Worm (Caenorhabditis elegans) whole organism, young adult: ENCODE measurements around the gene ubh-2.

Experiments used
- F49E8.2 ChIP-seq: sonication (generic microtip); optimal IDR thresholded peaks from 3 replicates; lab custom pipeline; 2017; ENCODE audit warnings: missing genetic modification characterization, mild to moderate bottlenecking, missing compliant biosample characterization, antibody characterized with exemption, moderate library complexity; ENCODE audit not compliant: insufficient read depth
- Y53G8AR.9 ChIP-seq: fragments of 200-800 bp; sonication (Bioruptor generic); conservative IDR thresholded peaks from 2 replicates; pipeline ENCODE4 v1.3.6; 2022; ENCODE audit warnings: missing genetic modification reagents, missing genetic modification characterization, missing compliant biosample characterization
- athp-1 ChIP-seq: sonication (generic microtip); optimal IDR thresholded peaks from 2 replicates; lab custom pipeline; 2017; ENCODE audit warnings: mild to moderate bottlenecking, missing genetic modification characterization, missing compliant biosample characterization
- bed-2 ChIP-seq: fragments of 200-800 bp; sonication (Bioruptor generic); IDR thresholded peaks from 2 replicates; pipeline ENCODE4 v1.3.6; 2022; ENCODE audit warnings: missing genetic modification reagents, missing genetic modification characterization, missing compliant biosample characterization
- ceh-27 ChIP-seq: fragments of 200-800 bp; sonication (Bioruptor generic); optimal IDR thresholded peaks from 2 replicates; lab custom pipeline; 2018; ENCODE audit warnings: mild to moderate bottlenecking, missing genetic modification characterization, moderate library complexity, missing compliant biosample characterization
- him-1 ChIP-seq: sonication (generic microtip); optimal IDR thresholded peaks from 2 replicates; lab custom pipeline; 2016; ENCODE audit warnings: missing genotype, missing genetic modification reagents, missing genetic modification characterization, missing compliant biosample characterization
- lag-1 ChIP-seq: fragments of 200-800 bp; sonication (Bioruptor generic); IDR thresholded peaks from 2 replicates; pipeline ENCODE4 v1.3.6; 2022; ENCODE audit warnings: missing genetic modification reagents, missing genetic modification characterization, missing compliant biosample characterization
- let-526 ChIP-seq: fragments of 200-800 bp; sonication (Bioruptor generic); IDR thresholded peaks from 2 replicates; pipeline ENCODE4 v1.3.6; 2022; ENCODE audit warnings: missing genetic modification reagents, missing genetic modification characterization, missing compliant biosample characterization
- lin-26 ChIP-seq: fragments of 200-800 bp; sonication (Bioruptor generic); IDR thresholded peaks from 2 replicates; pipeline ENCODE4 v1.3.6; 2022; ENCODE audit warnings: missing genetic modification reagents, missing genetic modification characterization, missing compliant biosample characterization
- nfya-2 ChIP-seq: fragments of 200-800 bp; sonication (Bioruptor generic); IDR thresholded peaks from 2 replicates; pipeline ENCODE4 v1.3.6; 2022; ENCODE audit warnings: missing genetic modification reagents, missing genetic modification characterization, missing compliant biosample characterization
- rpc-1 ChIP-seq, 2 experiments: fragments of 150-350 bp in 1 of 2; sonication (generic microtip) in 1 of 2; optimal IDR thresholded peaks; 2 replicates each; lab custom pipeline; 2014 to 2018; ENCODE audit warnings: missing biosample characterization in 1 of 2, missing genetic modification characterization in 1 of 2, missing genetic modification reagents in 1 of 2, missing genotype in 1 of 2
- unc-62 ChIP-seq: fragments of 150-350 bp; optimal IDR thresholded peaks from 2 replicates; lab custom pipeline; 2014; ENCODE audit warnings: missing biosample characterization, missing genetic modification reagents, missing genetic modification characterization

DNA sequence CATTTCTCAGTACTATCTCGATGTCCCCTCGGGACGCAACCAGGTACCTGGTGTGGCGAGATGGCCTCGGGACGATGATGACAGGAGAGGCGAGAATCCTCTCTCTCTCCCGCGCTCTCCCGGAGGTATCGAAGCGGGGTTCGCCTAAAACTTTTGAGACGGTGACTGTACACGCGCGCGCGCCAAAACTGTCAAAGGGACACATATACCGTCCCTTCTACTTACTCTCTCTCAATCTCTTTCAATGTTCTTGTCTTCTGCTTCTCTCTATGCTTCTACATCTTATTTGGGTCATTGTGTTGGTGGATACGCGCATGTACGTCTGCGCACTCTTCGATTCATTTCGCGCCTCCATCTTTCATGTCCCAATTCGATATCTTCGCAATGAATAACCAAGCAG lies 32.3 kb upstream of the ubh-2 start:
- TF ChIP-seq nfya-2 (GFP tag; lab: Robert Waterston, UW) (no peak), Y53G8AR.9 (GFP tag; lab: Robert Waterston, UW) (no peak), rpc-1 (optimal IDR thresholded peaks at IDR 0.05; lab: Kevin White, UChicago) (no peak), rpc-1 (tag; optimal IDR thresholded peaks at IDR 0.05; lab: Kevin White, UChicago) (no peak), bed-2 (GFP tag; lab: Robert Waterston, UW) (no peak), F49E8.2 (no peak), ceh-27 (GFP tag; lab: Kevin White, UChicago) (peak; percentile 14), him-1 (no peak), athp-1 (no peak), lag-1 (GFP tag; lab: Robert Waterston, UW) (no peak), unc-62 (no peak), lin-26 (GFP tag; lab: Robert Waterston, UW) (peak; percentile 26; the same call in 1 of the 2 replicates), let-526 (GFP tag; lab: Robert Waterston, UW) (no peak)
